Fruit fly (Drosophila melanogaster) whole organism, pupa: ENCODE results near the gene CG43954.

Experiments
- CG10348 ChIP-seq: fragments of 200-800 bp; sonication (Bioruptor generic); IDR thresholded peaks from 2 replicates; pipeline ENCODE4 v1.3.6; 2022; ENCODE audit warnings: missing biosample characterization, missing genetic modification characterization
- CG12605 ChIP-seq: fragments of 200-800 bp; sonication (Bioruptor generic); IDR thresholded peaks from 2 replicates; pipeline ENCODE4 v1.3.6; 2022; ENCODE audit warnings: missing biosample characterization, missing genetic modification characterization
- CG13204 ChIP-seq: fragments of 200-800 bp; sonication (Bioruptor generic); optimal IDR thresholded peaks from 2 replicates; lab custom pipeline; 2018; ENCODE audit warnings: missing biosample characterization, mild to moderate bottlenecking, missing genetic modification characterization, moderate library complexity
- CG14655 ChIP-seq: fragments of 200-800 bp; sonication (Bioruptor generic); optimal IDR thresholded peaks from 3 replicates; lab custom pipeline; 2017; ENCODE audit warnings: mild to moderate bottlenecking, missing biosample characterization, missing genetic modification reagents, missing genetic modification characterization
- CG17806 ChIP-seq: fragments of 200-800 bp; sonication (Bioruptor generic); optimal IDR thresholded peaks from 2 replicates; lab custom pipeline; 2018; ENCODE audit warnings: missing biosample characterization, mild to moderate bottlenecking, missing genetic modification characterization, moderate library complexity
- CG32121 ChIP-seq: fragments of 200-800 bp; sonication (Bioruptor generic); IDR thresholded peaks from 2 replicates; pipeline ENCODE4 v1.3.6; 2022; ENCODE audit warnings: missing biosample characterization, missing genetic modification characterization
- CG34367 ChIP-seq: fragments of 200-800 bp; sonication (Bioruptor generic); optimal IDR thresholded peaks from 2 replicates; lab custom pipeline; 2018; ENCODE audit warnings: missing biosample characterization, mild to moderate bottlenecking, missing genetic modification characterization
- CG4496 ChIP-seq: fragments of 200-800 bp; sonication (Bioruptor generic); IDR thresholded peaks from 3 replicates; pipeline ENCODE4 v1.3.6; 2022; ENCODE audit warnings: missing biosample characterization, missing genetic modification characterization
- CG8159 ChIP-seq: fragments of 200-800 bp; sonication (Bioruptor generic); optimal IDR thresholded peaks from 3 replicates; lab custom pipeline; 2018; ENCODE audit warnings: missing biosample characterization, mild to moderate bottlenecking, missing genetic modification characterization, moderate library complexity
- CG8301 ChIP-seq: fragments of 200-800 bp; sonication (Bioruptor generic); optimal IDR thresholded peaks from 2 replicates; lab custom pipeline; 2018; ENCODE audit warnings: missing biosample characterization, mild to moderate bottlenecking, missing genetic modification characterization
- CG9948 ChIP-seq: fragments of 200-800 bp; sonication (Bioruptor generic); optimal IDR thresholded peaks from 2 replicates; lab custom pipeline; 2018; ENCODE audit warnings: missing biosample characterization, mild to moderate bottlenecking, missing genetic modification characterization, moderate library complexity
- D1 ChIP-seq: fragments of 200-800 bp; sonication (Bioruptor generic); optimal IDR thresholded peaks from 2 replicates; lab custom pipeline; 2018; ENCODE audit warnings: missing biosample characterization, mild to moderate bottlenecking, missing genetic modification characterization, moderate library complexity
- EcR ChIP-seq: fragments of 200-800 bp; sonication (Bioruptor generic); optimal IDR thresholded peaks from 3 replicates; lab custom pipeline; 2019; ENCODE audit warnings: missing biosample characterization, missing genetic modification characterization, mild to moderate bottlenecking, moderate library complexity, missing genetic modification reagents
- Ets98B ChIP-seq: fragments of 200-800 bp; sonication (Bioruptor generic); IDR thresholded peaks from 2 replicates; pipeline ENCODE4 v1.3.6; 2022; ENCODE audit warnings: missing biosample characterization, missing genetic modification characterization
- Pif1A ChIP-seq: fragments of 200-800 bp; sonication (Bioruptor generic); optimal IDR thresholded peaks from 3 replicates; lab custom pipeline; 2016; ENCODE audit warnings: missing biosample characterization, missing genetic modification characterization
- Pif1B ChIP-seq: fragments of 200-800 bp; sonication (Bioruptor generic); optimal IDR thresholded peaks from 3 replicates; lab custom pipeline; 2016; ENCODE audit warnings: missing biosample characterization, missing genetic modification characterization
- Snoo ChIP-seq: fragments of 200-800 bp; sonication (Bioruptor generic); optimal IDR thresholded peaks from 3 replicates; lab custom pipeline; 2017; ENCODE audit warnings: missing biosample characterization, mild to moderate bottlenecking, missing genetic modification characterization, inconsistent platforms
- fd96Ca ChIP-seq: fragments of 200-800 bp; sonication (Bioruptor generic); IDR thresholded peaks from 3 replicates; pipeline ENCODE4 v1.3.6; 2022; ENCODE audit warnings: missing biosample characterization, missing genetic modification characterization
- gl ChIP-seq: fragments of 200-800 bp; sonication (Bioruptor generic); optimal IDR thresholded peaks from 2 replicates; lab custom pipeline; 2018; ENCODE audit warnings: missing biosample characterization, mild to moderate bottlenecking, missing genetic modification characterization
- rn ChIP-seq: fragments of 200-800 bp; sonication (Bioruptor generic); IDR thresholded peaks from 2 replicates; pipeline ENCODE4 v1.3.6; 2022; ENCODE audit warnings: missing biosample characterization, missing genetic modification characterization

Gene CG43954

DNA sequence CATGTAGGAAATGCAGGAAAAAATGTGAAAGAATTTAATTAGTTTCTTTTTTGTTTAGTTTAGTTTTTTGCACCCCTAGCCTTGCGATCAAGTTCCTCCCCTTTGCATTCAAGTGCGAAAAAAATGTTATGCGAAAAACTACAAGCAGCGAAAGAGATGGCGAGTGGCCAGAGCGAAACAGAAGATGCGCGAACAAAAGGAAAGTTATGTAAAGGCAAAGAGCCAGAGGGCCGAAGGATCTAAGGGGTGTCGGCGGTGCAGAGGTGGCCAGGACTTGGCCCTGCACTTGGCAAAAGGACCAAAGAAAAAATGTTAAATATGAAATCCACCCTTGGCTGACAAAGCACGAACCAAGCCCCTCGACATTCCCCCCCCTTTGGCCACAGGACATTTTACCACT, 77.4 kb downstream of the CG43954 start:
- no peak for TF ChIP-seq CG17806 (tag; lab: Kevin White, UChicago)
- TF ChIP-seq CG12605 (GFP tag; lab: Robert Waterston, UW) = no peak
- no peak for TF ChIP-seq EcR
- TF ChIP-seq Pif1A (GFP tag; lab: Kevin White, UChicago) = no peak
- TF ChIP-seq CG4496 (GFP tag; lab: Robert Waterston, UW) = no peak
- no peak for TF ChIP-seq CG13204 (GFP tag; lab: Kevin White, UChicago)
- TF ChIP-seq CG10348 = no peak
- TF ChIP-seq Snoo (tag; lab: Kevin White, UChicago) = no peak
- TF ChIP-seq CG8159 (tag; lab: Kevin White, UChicago) = no peak
- TF ChIP-seq rn (GFP tag; lab: Robert Waterston, UW) = no peak
- no peak for TF ChIP-seq CG32121 (GFP tag; lab: Robert Waterston, UW)
- no peak for TF ChIP-seq gl (tag; lab: Kevin White, UChicago)

dm6 chr3L:16631844-16632537, 79.5 kb downstream of the CG43954 start:
- TF ChIP-seq EcR (peak; percentile 19), CG4496 (GFP tag; lab: Robert Waterston, UW) (0 out of 3 replicates have a peak, but pooled peaks have one; percentile 47), CG34367 (tag; lab: Kevin White, UChicago) (no peak), rn (GFP tag; lab: Robert Waterston, UW) (no peak), CG12605 (GFP tag; lab: Robert Waterston, UW) (no peak), gl (tag; lab: Kevin White, UChicago) (no peak), CG13204 (GFP tag; lab: Kevin White, UChicago) (no peak), CG8301 (peak; percentile 35), Ets98B (no peak)
- TF ChIP-seq, all 21 proteins: peak for 3

dm6 chr3L:16629793-16630192, 81.7 kb downstream of the CG43954 start:
- no peak for TF ChIP-seq CG12605 (GFP tag; lab: Robert Waterston, UW)
- TF ChIP-seq CG9948 (tag; lab: Kevin White, UChicago) = no peak
- TF ChIP-seq Pif1A (GFP tag; lab: Kevin White, UChicago) = no peak
- no peak for TF ChIP-seq gl (tag; lab: Kevin White, UChicago)
- no peak for TF ChIP-seq Snoo (tag; lab: Kevin White, UChicago)
- no peak for TF ChIP-seq CG32121 (GFP tag; lab: Robert Waterston, UW)
- no peak for TF ChIP-seq Pif1B (GFP tag; lab: Kevin White, UChicago)
- TF ChIP-seq D1 = no peak
- TF ChIP-seq CG34367 (tag; lab: Kevin White, UChicago) = no peak
- no peak for TF ChIP-seq fd96Ca (GFP tag; lab: Robert Waterston, UW)
- TF ChIP-seq CG4496 (GFP tag; lab: Robert Waterston, UW) = no peak
- TF ChIP-seq CG13204 (GFP tag; lab: Kevin White, UChicago) = no peak
- TF ChIP-seq CG14655 (GFP tag; lab: Kevin White, UChicago) = no peak
- TF ChIP-seq rn (GFP tag; lab: Robert Waterston, UW) = no peak
